Worm (Caenorhabditis elegans) whole organism, L2 larva: ENCODE data around the gene F09C8.2.

Experiments
- Y55F3AM.14 ChIP-seq: fragments of 200-800 bp; sonication (Bioruptor generic); optimal IDR thresholded peaks from 2 replicates; lab custom pipeline; 2018; ENCODE audit warnings: mild to moderate bottlenecking, missing genetic modification characterization, missing compliant biosample characterization
- ZK546.5 ChIP-seq: sonication (generic microtip); optimal IDR thresholded peaks from 2 replicates; lab custom pipeline; 2017; ENCODE audit warnings: missing biosample characterization, missing genetic modification characterization
- blmp-1 ChIP-seq: sonication (generic microtip); optimal IDR thresholded peaks from 2 replicates; lab custom pipeline; 2017; ENCODE audit warnings: missing genetic modification characterization, mild to moderate bottlenecking, missing compliant biosample characterization, antibody characterized with exemption, moderate library complexity; ENCODE audit not compliant: insufficient read depth
- elt-3 ChIP-seq: sonication (generic microtip); optimal IDR thresholded peaks from 2 replicates; lab custom pipeline; 2017; ENCODE audit warnings: missing biosample characterization, missing genetic modification characterization
- lin-39 ChIP-seq: fragments of 150-350 bp; optimal IDR thresholded peaks from 2 replicates; lab custom pipeline; 2014; ENCODE audit warnings: missing biosample characterization, missing genetic modification reagents, missing genetic modification characterization
- mab-5 ChIP-seq: fragments of 150-350 bp; optimal IDR thresholded peaks from 2 replicates; lab custom pipeline; 2014; ENCODE audit warnings: missing biosample characterization, missing genetic modification characterization
- nhr-12 ChIP-seq: fragments of 150-350 bp; optimal IDR thresholded peaks from 2 replicates; lab custom pipeline; 2014; ENCODE audit warnings: missing biosample characterization, missing genetic modification characterization
- zag-1 ChIP-seq: fragments of 150-350 bp; optimal IDR thresholded peaks from 2 replicates; lab custom pipeline; 2014; ENCODE audit warnings: missing biosample characterization, missing genetic modification characterization

- TF ChIP-seq zag-1, result no peak
- TF ChIP-seq elt-3 (tag; lab: Kevin White, UChicago), result no peak
- no peak for TF ChIP-seq blmp-1
- TF ChIP-seq Y55F3AM.14 (GFP tag; lab: Kevin White, UChicago), result no peak
- no peak for TF ChIP-seq nhr-12
- TF ChIP-seq lin-39, result no peak
- TF ChIP-seq mab-5, result no peak
- no peak for TF ChIP-seq ZK546.5 (tag; lab: Kevin White, UChicago)
These were observed 6.0 kb downstream of the F09C8.2 start for ce11 chrX:16140822-16141221.
